Fruit fly (Drosophila melanogaster) whole organism, embryonic: ENCODE results near the gene CG3117.

Source experiments
- CG11456 ChIP-seq: fragments of 200-800 bp; sonication (Bioruptor generic); IDR thresholded peaks from 3 replicates; pipeline ENCODE4 v1.3.6; 2022; ENCODE audit warnings: missing biosample characterization, missing genetic modification characterization
- CG14710 ChIP-seq: fragments of 200-800 bp; sonication (Bioruptor generic); optimal IDR thresholded peaks from 3 replicates; lab custom pipeline; 2019; ENCODE audit warnings: missing biosample characterization, mild to moderate bottlenecking, missing genetic modification characterization, moderate library complexity
- CG32772 ChIP-seq: fragments of 200-800 bp; sonication (Bioruptor generic); IDR thresholded peaks from 2 replicates; pipeline ENCODE4 v1.3.6; 2022; ENCODE audit warnings: missing biosample characterization, missing genetic modification characterization
- CG6854 ChIP-seq: fragments of 200-800 bp; sonication (Bioruptor generic); optimal IDR thresholded peaks from 3 replicates; lab custom pipeline; 2017; ENCODE audit warnings: missing biosample characterization, mild to moderate bottlenecking, missing genetic modification characterization
- kay ChIP-seq: fragments of 200-800 bp; sonication (Bioruptor generic); optimal IDR thresholded peaks from 2 replicates; lab custom pipeline; 2016; ENCODE audit warnings: missing biosample characterization, missing genetic modification characterization

dm6 chr2L:2815673-2816072 lies 31.3 kb downstream of the CG3117 start, which contains the start of gene G6P:
- TF ChIP-seq kay (GFP tag; lab: Kevin White, UChicago), result no peak
- no peak for TF ChIP-seq CG14710 (tag; lab: Kevin White, UChicago)
- no peak for TF ChIP-seq CG6854 (GFP tag; lab: Kevin White, UChicago)
- TF ChIP-seq CG11456, result no peak
- TF ChIP-seq CG32772 (GFP tag; lab: Robert Waterston, UW), result no peak
